Worm (Caenorhabditis elegans): ENCODE data around the gene pdtf-1.

DNA sequence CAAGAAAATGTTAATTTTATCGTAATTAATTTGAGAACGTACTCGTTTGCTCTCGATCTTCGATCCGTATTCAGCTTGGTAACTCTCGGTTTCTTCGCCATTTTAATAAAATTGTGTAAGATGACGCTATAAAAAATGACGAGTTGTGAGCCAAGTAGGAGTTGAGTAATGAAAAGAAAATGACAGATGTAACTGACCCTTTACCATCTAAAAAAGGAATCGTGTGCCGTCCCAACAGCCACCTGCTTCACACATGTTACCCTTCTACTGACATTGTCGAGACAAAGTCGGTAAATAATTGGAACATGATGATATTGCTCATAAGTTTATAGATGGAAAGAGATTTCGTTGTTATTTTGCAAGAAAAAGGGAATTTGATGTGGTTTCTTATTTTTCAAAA, 46.5 kb downstream of the pdtf-1 start, which contains the start of gene hlh-12:
- TF ChIP-seq madf-8 (GFP tag; conservative IDR thresholded peaks at IDR 0.05) (no peak), F55B11.4 (tag; optimal IDR thresholded peaks at IDR 0.05; ENCODE audit: borderline replicate concordance, insufficient read depth) (no peak), lin-35 (GFP tag; optimal IDR thresholded peaks at IDR 0.05) (no peak), mes-4 (tag; optimal IDR thresholded peaks at IDR 0.05) (no peak), nfya-1 (tag; optimal IDR thresholded peaks at IDR 0.05; ENCODE audit: borderline replicate concordance, insufficient read depth) (no peak), cebp-2 (GFP tag; IDR thresholded peaks at IDR 0.05) (no peak), snpc-4 (GFP tag; optimal IDR thresholded peaks at IDR 0.05) (no peak), snpc-4 (tag; optimal IDR thresholded peaks at IDR 0.05) (no peak), dpl-1 (GFP tag; optimal IDR thresholded peaks at IDR 0.05) (no peak), snpc-1.3 (tag; optimal IDR thresholded peaks at IDR 0.05; ENCODE audit: insufficient read depth) (no peak), B0019.2 (GFP tag; conservative IDR thresholded peaks at IDR 0.05) (no peak), unc-62 (GFP tag; optimal IDR thresholded peaks at IDR 0.05) (no peak), ztf-26 (tag; optimal IDR thresholded peaks at IDR 0.05) (no peak), F39B2.1 (GFP tag; IDR thresholded peaks at IDR 0.05) (no peak), ama-1 (optimal IDR thresholded peaks at IDR 0.05) (no peak), ama-1 (GFP tag; optimal IDR thresholded peaks at IDR 0.05) (no peak)

Data from whole organism, young adult.